Worm (Caenorhabditis elegans) whole organism, mixed stage, embryonic: Measurements from ENCODE around the gene dnj-24.

Experiments
- ceh-43 ChIP-seq: fragments of 200-800 bp; sonication (Bioruptor generic); optimal IDR thresholded peaks from 2 replicates; lab custom pipeline; 2018; ENCODE audit warnings: mild to moderate bottlenecking, missing genetic modification characterization, moderate library complexity, missing compliant biosample characterization
- ces-1 ChIP-seq: fragments of 150-350 bp; optimal IDR thresholded peaks from 2 replicates; lab custom pipeline; 2014; ENCODE audit warnings: missing biosample characterization, missing genetic modification reagents, missing genetic modification characterization
- cnd-1 ChIP-seq: fragments of 200-800 bp; sonication (Bioruptor generic); optimal IDR thresholded peaks from 2 replicates; lab custom pipeline; 2018; ENCODE audit warnings: mild to moderate bottlenecking, missing genetic modification characterization, missing compliant biosample characterization
- lin-13 ChIP-seq: fragments of 150-350 bp; optimal IDR thresholded peaks from 2 replicates; lab custom pipeline; 2014; ENCODE audit warnings: missing biosample characterization, missing genetic modification characterization
- pha-4 ChIP-seq: fragments of 150-350 bp; optimal IDR thresholded peaks from 2 replicates; lab custom pipeline; 2018; ENCODE audit warnings: missing biosample characterization, missing genetic modification reagents, missing genetic modification characterization

- no peak for TF ChIP-seq cnd-1 (tag; lab: Kevin White, UChicago)
- TF ChIP-seq lin-13 (tag; lab: Kevin White, UChicago): no peak
- no peak for TF ChIP-seq pha-4 (tag; lab: Kevin White, UChicago)
- no peak for TF ChIP-seq ces-1
- TF ChIP-seq ceh-43 (GFP tag; lab: Kevin White, UChicago): no peak
Observed at ce11 chrIII:5395746-5396145, 28.1 kb downstream of the dnj-24 start.
